Fruit fly (Drosophila melanogaster) whole organism, pupa: ENCODE results near the gene CG8042.

Source experiments
- CG10348 ChIP-seq: fragments of 200-800 bp; sonication (Bioruptor generic); IDR thresholded peaks from 2 replicates; pipeline ENCODE4 v1.3.6; 2022; ENCODE audit warnings: missing biosample characterization, missing genetic modification characterization
- CG12605 ChIP-seq: fragments of 200-800 bp; sonication (Bioruptor generic); IDR thresholded peaks from 2 replicates; pipeline ENCODE4 v1.3.6; 2022; ENCODE audit warnings: missing biosample characterization, missing genetic modification characterization
- CG13204 ChIP-seq: fragments of 200-800 bp; sonication (Bioruptor generic); optimal IDR thresholded peaks from 2 replicates; lab custom pipeline; 2018; ENCODE audit warnings: missing biosample characterization, mild to moderate bottlenecking, missing genetic modification characterization, moderate library complexity
- CG14655 ChIP-seq: fragments of 200-800 bp; sonication (Bioruptor generic); optimal IDR thresholded peaks from 3 replicates; lab custom pipeline; 2017; ENCODE audit warnings: mild to moderate bottlenecking, missing biosample characterization, missing genetic modification reagents, missing genetic modification characterization
- CG15710 ChIP-seq: fragments of 200-800 bp; sonication (Bioruptor generic); optimal IDR thresholded peaks from 2 replicates; lab custom pipeline; 2018; ENCODE audit warnings: missing biosample characterization, mild to moderate bottlenecking, missing genetic modification characterization, moderate library complexity
- CG17806 ChIP-seq: fragments of 200-800 bp; sonication (Bioruptor generic); optimal IDR thresholded peaks from 2 replicates; lab custom pipeline; 2018; ENCODE audit warnings: missing biosample characterization, mild to moderate bottlenecking, missing genetic modification characterization, moderate library complexity
- CG32121 ChIP-seq: fragments of 200-800 bp; sonication (Bioruptor generic); IDR thresholded peaks from 2 replicates; pipeline ENCODE4 v1.3.6; 2022; ENCODE audit warnings: missing biosample characterization, missing genetic modification characterization
- CG34367 ChIP-seq: fragments of 200-800 bp; sonication (Bioruptor generic); optimal IDR thresholded peaks from 2 replicates; lab custom pipeline; 2018; ENCODE audit warnings: missing biosample characterization, mild to moderate bottlenecking, missing genetic modification characterization
- CG4496 ChIP-seq: fragments of 200-800 bp; sonication (Bioruptor generic); IDR thresholded peaks from 3 replicates; pipeline ENCODE4 v1.3.6; 2022; ENCODE audit warnings: missing biosample characterization, missing genetic modification characterization
- CG8159 ChIP-seq: fragments of 200-800 bp; sonication (Bioruptor generic); optimal IDR thresholded peaks from 3 replicates; lab custom pipeline; 2018; ENCODE audit warnings: missing biosample characterization, mild to moderate bottlenecking, missing genetic modification characterization, moderate library complexity
- CG8301 ChIP-seq: fragments of 200-800 bp; sonication (Bioruptor generic); optimal IDR thresholded peaks from 2 replicates; lab custom pipeline; 2018; ENCODE audit warnings: missing biosample characterization, mild to moderate bottlenecking, missing genetic modification characterization
- CG9948 ChIP-seq: fragments of 200-800 bp; sonication (Bioruptor generic); optimal IDR thresholded peaks from 2 replicates; lab custom pipeline; 2018; ENCODE audit warnings: missing biosample characterization, mild to moderate bottlenecking, missing genetic modification characterization, moderate library complexity
- D1 ChIP-seq: fragments of 200-800 bp; sonication (Bioruptor generic); optimal IDR thresholded peaks from 2 replicates; lab custom pipeline; 2018; ENCODE audit warnings: missing biosample characterization, mild to moderate bottlenecking, missing genetic modification characterization, moderate library complexity
- EcR ChIP-seq: fragments of 200-800 bp; sonication (Bioruptor generic); optimal IDR thresholded peaks from 3 replicates; lab custom pipeline; 2019; ENCODE audit warnings: missing biosample characterization, missing genetic modification characterization, mild to moderate bottlenecking, moderate library complexity, missing genetic modification reagents
- Ets98B ChIP-seq: fragments of 200-800 bp; sonication (Bioruptor generic); IDR thresholded peaks from 2 replicates; pipeline ENCODE4 v1.3.6; 2022; ENCODE audit warnings: missing biosample characterization, missing genetic modification characterization
- Pif1A ChIP-seq: fragments of 200-800 bp; sonication (Bioruptor generic); optimal IDR thresholded peaks from 3 replicates; lab custom pipeline; 2016; ENCODE audit warnings: missing biosample characterization, missing genetic modification characterization
- Pif1B ChIP-seq: fragments of 200-800 bp; sonication (Bioruptor generic); optimal IDR thresholded peaks from 3 replicates; lab custom pipeline; 2016; ENCODE audit warnings: missing biosample characterization, missing genetic modification characterization
- Snoo ChIP-seq: fragments of 200-800 bp; sonication (Bioruptor generic); optimal IDR thresholded peaks from 3 replicates; lab custom pipeline; 2017; ENCODE audit warnings: missing biosample characterization, mild to moderate bottlenecking, missing genetic modification characterization, inconsistent platforms
- fd96Ca ChIP-seq: fragments of 200-800 bp; sonication (Bioruptor generic); IDR thresholded peaks from 3 replicates; pipeline ENCODE4 v1.3.6; 2022; ENCODE audit warnings: missing biosample characterization, missing genetic modification characterization
- gl ChIP-seq: fragments of 200-800 bp; sonication (Bioruptor generic); optimal IDR thresholded peaks from 2 replicates; lab custom pipeline; 2018; ENCODE audit warnings: missing biosample characterization, mild to moderate bottlenecking, missing genetic modification characterization
- rn ChIP-seq: fragments of 200-800 bp; sonication (Bioruptor generic); IDR thresholded peaks from 2 replicates; pipeline ENCODE4 v1.3.6; 2022; ENCODE audit warnings: missing biosample characterization, missing genetic modification characterization

Gene CG8042

dm6 chr3L:8001057-8001597 lies 26.3 kb upstream of the CG8042 start:
- TF ChIP-seq D1 (tag; lab: Kevin White, UChicago) (no peak), EcR (GFP tag; lab: Kevin White, UChicago) (no peak), CG8159 (tag; lab: Kevin White, UChicago) (no peak), rn (GFP tag; lab: Robert Waterston, UW) (no peak), CG13204 (GFP tag; lab: Kevin White, UChicago) (no peak), CG32121 (GFP tag; lab: Robert Waterston, UW) (no peak), Pif1B (GFP tag; lab: Kevin White, UChicago) (no peak), CG8301 (tag; lab: Kevin White, UChicago) (no peak), CG4496 (GFP tag; lab: Robert Waterston, UW) (no peak), CG12605 (GFP tag; lab: Robert Waterston, UW) (no peak), CG15710 (no peak), Snoo (tag; lab: Kevin White, UChicago) (no peak), CG14655 (GFP tag; lab: Kevin White, UChicago) (no peak), Pif1A (GFP tag; lab: Kevin White, UChicago) (no peak), CG17806 (no peak), CG34367 (tag; lab: Kevin White, UChicago) (no peak), gl (tag; lab: Kevin White, UChicago) (no peak), fd96Ca (GFP tag; lab: Robert Waterston, UW) (no peak)

- TF ChIP-seq CG17806, result no peak
Observed at dm6 chr3L:7999933-8000332, 25.1 kb upstream of the CG8042 start.

dm6 chr3L:7996364-7996763 lies 21.6 kb upstream of the CG8042 start:
- TF ChIP-seq EcR (GFP tag; lab: Kevin White, UChicago), result peak; percentile 49
- TF ChIP-seq CG15710, result no peak

- TF ChIP-seq Pif1A (GFP tag; lab: Kevin White, UChicago) (peak; percentile 63), CG10348 (GFP tag; lab: Robert Waterston, UW) (no peak), CG8301 (tag; lab: Kevin White, UChicago) (no peak), CG32121 (GFP tag; lab: Robert Waterston, UW) (no peak), CG34367 (tag; lab: Kevin White, UChicago) (peak; percentile 81), rn (GFP tag; lab: Robert Waterston, UW) (no peak), CG13204 (GFP tag; lab: Kevin White, UChicago) (peak; percentile 91), Snoo (tag; lab: Kevin White, UChicago) (peak; percentile 55), CG4496 (GFP tag; lab: Robert Waterston, UW) (peak; percentile 54; the same call in 2 of the 3 replicates), CG14655 (GFP tag; lab: Kevin White, UChicago) (peak; percentile 23), CG15710 (peak; percentile 80), Ets98B (no peak), Pif1B (GFP tag; lab: Kevin White, UChicago) (peak; percentile 60), CG8159 (tag; lab: Kevin White, UChicago) (peak; percentile 76), CG17806 (peak; percentile 42), gl (tag; lab: Kevin White, UChicago) (peak; percentile 95), EcR (GFP tag; lab: Kevin White, UChicago) (peak; percentile 98), CG12605 (GFP tag; lab: Robert Waterston, UW) (peak; percentile 22; the same call in 1 of the 2 replicates), D1 (tag; lab: Kevin White, UChicago) (no peak), CG9948 (tag; lab: Kevin White, UChicago) (peak; percentile 61), fd96Ca (GFP tag; lab: Robert Waterston, UW) (0 out of 3 replicates have a peak, but pooled peaks have one; percentile 53)
Observed at dm6 chr3L:7993570-7994319, 19.0 kb upstream of the CG8042 start.

dm6 chr3L:7992854-7993253 lies 18.1 kb upstream of the CG8042 start:
- TF ChIP-seq EcR (GFP tag; lab: Kevin White, UChicago), result peak; percentile 95
- TF ChIP-seq rn (GFP tag; lab: Robert Waterston, UW), result no peak

- TF ChIP-seq gl (tag; lab: Kevin White, UChicago), result no peak
- peak; percentile 2 for TF ChIP-seq CG17806
- no peak for TF ChIP-seq CG34367 (tag; lab: Kevin White, UChicago)
- TF ChIP-seq CG10348 (GFP tag; lab: Robert Waterston, UW), result no peak
- peak; percentile 32 for TF ChIP-seq CG8301 (tag; lab: Kevin White, UChicago)
- peak; percentile 26 for TF ChIP-seq CG14655 (GFP tag; lab: Kevin White, UChicago)
- TF ChIP-seq CG4496 (GFP tag; lab: Robert Waterston, UW), result peak; percentile 75; the same call in 2 of the 3 replicates
- TF ChIP-seq CG15710, result no peak
- TF ChIP-seq Pif1A (GFP tag; lab: Kevin White, UChicago), result peak; percentile 27
Observed at dm6 chr3L:7990256-7990655, 15.5 kb upstream of the CG8042 start.
